Worm (Caenorhabditis elegans) whole organism, midembryonic: ENCODE results near the gene C25G4.7.
"Not testable (repeated sequence)": the region's sequence is repeated elsewhere in the genome, so short reads cannot be mapped to it uniquely, and the experiment has no call there.

Source experiments
- T22C8.4 ChIP-seq: fragments of 200-800 bp; sonication (Bioruptor generic); IDR thresholded peaks from 2 replicates; pipeline ENCODE4 v1.3.6; 2022; ENCODE audit warnings: missing genetic modification characterization, missing compliant biosample characterization
- cog-1 ChIP-seq: sonication (generic microtip); optimal IDR thresholded peaks from 2 replicates; lab custom pipeline; 2016; ENCODE audit warnings: missing genetic modification characterization, missing compliant biosample characterization
- flt-1 ChIP-seq: fragments of 200-800 bp; sonication (Bioruptor generic); IDR thresholded peaks from 2 replicates; pipeline ENCODE4 v1.3.6; 2022; ENCODE audit warnings: missing genetic modification characterization, missing compliant biosample characterization
- klf-2 ChIP-seq: fragments of 200-800 bp; sonication (Bioruptor generic); conservative IDR thresholded peaks from 2 replicates; pipeline ENCODE4 v1.3.6; 2022; ENCODE audit warnings: missing genetic modification reagents, missing genetic modification characterization, missing compliant biosample characterization
- med-1 ChIP-seq: sonication (generic microtip); optimal IDR thresholded peaks from 2 replicates; lab custom pipeline; 2017; ENCODE audit warnings: missing genetic modification characterization, mild to moderate bottlenecking, missing compliant biosample characterization, antibody characterized with exemption, missing genetic modification reagents; ENCODE audit not compliant: insufficient read depth
- ref-1 ChIP-seq: fragments of 200-800 bp; sonication (Bioruptor generic); conservative IDR thresholded peaks from 2 replicates; pipeline ENCODE4 v1.3.6; 2022; ENCODE audit warnings: missing genetic modification reagents, missing genetic modification characterization, missing compliant biosample characterization
- tab-1 ChIP-seq: fragments of 200-800 bp; sonication (Bioruptor generic); IDR thresholded peaks from 2 replicates; pipeline ENCODE4 v1.3.6; 2022; ENCODE audit warnings: missing genetic modification characterization, missing compliant biosample characterization
- ztf-23 ChIP-seq: fragments of 200-800 bp; sonication (Bioruptor generic); IDR thresholded peaks from 2 replicates; pipeline ENCODE4 v1.3.6; 2022; ENCODE audit warnings: missing genetic modification reagents, missing genetic modification characterization, missing compliant biosample characterization
- ztf-29 ChIP-seq: fragments of 200-800 bp; sonication (Bioruptor generic); IDR thresholded peaks from 2 replicates; pipeline ENCODE4 v1.3.6; 2022; ENCODE audit warnings: missing genetic modification reagents, missing genetic modification characterization, missing compliant biosample characterization

C25G4.7 gene

DNA sequence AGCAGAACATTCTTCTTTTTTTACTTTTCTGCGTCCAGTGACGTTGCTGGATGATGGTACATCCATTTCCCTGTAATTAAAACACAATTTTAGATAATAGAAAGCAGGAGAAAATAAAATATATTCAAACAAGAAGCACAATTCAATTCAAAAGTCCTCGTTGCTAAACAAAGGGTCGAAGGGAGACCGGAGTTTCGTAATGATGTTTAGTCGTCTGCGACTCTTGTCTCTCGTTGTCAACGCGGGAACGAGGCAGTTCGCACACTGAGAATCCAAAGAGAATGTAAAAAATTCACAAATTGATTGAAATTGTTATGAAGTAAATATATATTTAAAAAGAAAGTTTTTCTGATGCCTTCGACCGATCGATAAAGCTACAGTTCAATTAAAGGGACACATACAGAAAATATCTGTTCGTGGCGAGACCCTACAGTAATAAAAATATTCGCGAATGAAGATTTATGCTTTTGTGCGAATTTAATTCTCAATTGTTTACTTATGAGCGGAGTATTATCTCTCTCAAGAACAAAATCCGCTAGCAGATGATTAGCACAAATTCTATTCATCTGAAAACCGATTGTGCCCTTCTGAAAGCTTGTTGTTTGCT lies 5.4 kb upstream of the C25G4.7 start, which contains the start of gene dpy-26:
Gene dpy-26, minus strand, starts transcription at position 111 of the 607 bp plus-strand sequence.
- TF ChIP-seq ztf-23 (GFP tag; lab: Robert Waterston, UW) (no peak), T22C8.4 (GFP tag; lab: Robert Waterston, UW) (no peak), med-1 (no peak), ztf-29 (GFP tag; lab: Robert Waterston, UW) (no peak), flt-1 (GFP tag; lab: Robert Waterston, UW) (no peak), tab-1 (GFP tag; lab: Robert Waterston, UW) (no peak)

- no peak for TF ChIP-seq ref-1
These were observed 2.6 kb upstream of the C25G4.7 start, which contains the start of gene spe-44 for ce11 chrIV:12454115-12454514. Gene spe-44 (minus strand): TSS chrIV:12454215.

DNA sequence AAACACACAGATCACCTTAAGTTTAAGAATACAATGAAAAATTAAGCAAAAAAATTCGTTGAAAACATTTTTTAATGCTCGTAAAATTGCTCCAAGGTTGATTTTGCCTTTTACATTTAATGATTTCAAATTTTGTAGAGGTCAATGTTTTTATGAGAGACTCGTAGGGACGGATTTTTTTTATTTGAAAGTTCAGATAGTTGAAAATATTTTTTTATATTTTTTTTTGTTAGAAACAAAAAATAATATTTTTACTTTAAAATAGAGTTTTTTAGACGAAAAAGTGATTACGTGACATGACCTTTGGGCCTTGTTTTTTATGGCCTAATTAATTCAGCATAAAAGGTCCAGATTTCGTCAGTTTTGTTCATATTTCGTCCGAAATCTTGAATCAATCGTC lies 2.0 kb upstream of the C25G4.7 start, which contains the start of gene smz-1:
Gene smz-1, plus strand, starts transcription at position 301 of the 400 bp plus-strand sequence.
- TF ChIP-seq med-1 (no peak), ztf-23 (GFP tag; lab: Robert Waterston, UW) (no peak), ref-1 (no peak), cog-1 (tag; lab: Kevin White, UChicago) (no peak), T22C8.4 (GFP tag; lab: Robert Waterston, UW) (no peak), ztf-29 (GFP tag; lab: Robert Waterston, UW) (no peak), flt-1 (GFP tag; lab: Robert Waterston, UW) (no peak), tab-1 (GFP tag; lab: Robert Waterston, UW) (no peak), klf-2 (GFP tag; lab: Robert Waterston, UW) (no peak)

ce11 chrIV:12463370-12463769 lies 6.7 kb downstream of the C25G4.7 start, which contains the start of gene C25G4.8:
Gene C25G4.8 (minus strand): TSS chrIV:12463470.
- no peak for TF ChIP-seq ref-1
- no peak for TF ChIP-seq flt-1 (GFP tag; lab: Robert Waterston, UW)

DNA sequence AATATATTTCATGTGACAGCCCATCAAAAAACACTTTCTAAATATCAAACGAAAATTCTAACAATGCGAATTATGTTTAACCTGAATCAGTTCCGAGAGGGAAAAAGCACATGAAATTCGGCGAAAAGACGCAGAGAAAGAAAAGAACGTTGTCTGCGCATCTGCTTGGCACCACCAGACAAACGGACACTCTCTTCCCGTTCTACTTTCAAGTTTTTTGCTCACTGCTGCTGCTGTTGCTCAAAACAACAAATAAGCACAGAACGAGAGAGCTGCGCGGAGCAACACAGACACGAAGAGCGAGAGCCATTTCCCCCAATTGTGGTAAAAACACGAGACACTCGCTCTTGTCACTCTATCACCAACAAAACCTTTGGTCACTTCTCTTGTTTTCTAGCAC lies 8.1 kb downstream of the C25G4.7 start:
- TF ChIP-seq tab-1 (GFP tag; lab: Robert Waterston, UW) (no peak), cog-1 (tag; lab: Kevin White, UChicago) (no peak), ref-1 (no peak), med-1 (no peak), klf-2 (GFP tag; lab: Robert Waterston, UW) (no peak), ztf-29 (GFP tag; lab: Robert Waterston, UW) (no peak), T22C8.4 (GFP tag; lab: Robert Waterston, UW) (no peak), ztf-23 (GFP tag; lab: Robert Waterston, UW) (no peak), flt-1 (GFP tag; lab: Robert Waterston, UW) (no peak)

DNA sequence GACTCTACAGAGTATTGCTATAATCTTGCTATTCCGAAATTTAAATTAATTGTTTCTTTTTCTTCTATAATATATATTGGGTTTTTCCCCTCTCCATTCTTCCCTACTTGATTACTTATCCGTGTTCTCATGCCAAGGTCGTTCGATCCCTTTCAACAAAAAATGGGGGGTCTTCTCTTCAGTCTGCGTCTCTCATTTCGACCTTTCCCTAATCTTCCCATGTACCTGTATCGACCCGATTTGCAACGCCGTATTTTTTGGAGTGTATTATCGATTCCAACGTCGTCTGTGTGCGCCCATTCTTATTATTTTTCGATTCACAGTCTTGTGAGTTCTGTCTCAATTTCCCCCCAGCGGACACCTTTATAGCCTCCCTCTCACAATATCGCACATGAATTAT lies 11.0 kb downstream of the C25G4.7 start:
- no peak for TF ChIP-seq tab-1 (GFP tag; lab: Robert Waterston, UW)
- no peak for TF ChIP-seq cog-1 (tag; lab: Kevin White, UChicago)
- no peak for TF ChIP-seq med-1
- TF ChIP-seq klf-2 (GFP tag; lab: Robert Waterston, UW): no peak
- TF ChIP-seq ztf-23 (GFP tag; lab: Robert Waterston, UW): no peak
- no peak for TF ChIP-seq T22C8.4 (GFP tag; lab: Robert Waterston, UW)
- no peak for TF ChIP-seq flt-1 (GFP tag; lab: Robert Waterston, UW)
- TF ChIP-seq ref-1: no peak
- no peak for TF ChIP-seq ztf-29 (GFP tag; lab: Robert Waterston, UW)

DNA sequence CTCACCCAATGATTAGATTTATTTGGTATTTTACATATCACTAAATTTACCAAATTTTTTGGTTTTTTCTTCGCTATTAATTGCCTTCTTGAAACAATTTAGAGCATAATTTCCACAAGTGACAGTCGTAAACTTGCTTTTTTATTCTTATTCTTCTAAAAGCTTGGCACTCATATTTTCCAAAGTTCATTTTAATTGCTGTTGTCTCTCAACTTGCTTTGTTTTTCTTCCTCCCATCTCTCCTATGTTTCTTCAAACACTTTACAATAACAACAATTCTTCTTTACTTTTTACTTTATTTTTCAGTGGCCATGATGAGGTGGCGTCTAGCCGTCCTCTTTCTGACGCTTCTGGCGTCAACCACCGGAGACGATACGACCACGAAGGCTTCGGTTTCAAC lies 11.6 kb downstream of the C25G4.7 start, which contains the start of gene igdb-2:
Gene igdb-2, plus strand, starts transcription at position 301 of the 400 bp plus-strand sequence.
- no peak for TF ChIP-seq ref-1
- no peak for TF ChIP-seq klf-2 (GFP tag; lab: Robert Waterston, UW)

DNA sequence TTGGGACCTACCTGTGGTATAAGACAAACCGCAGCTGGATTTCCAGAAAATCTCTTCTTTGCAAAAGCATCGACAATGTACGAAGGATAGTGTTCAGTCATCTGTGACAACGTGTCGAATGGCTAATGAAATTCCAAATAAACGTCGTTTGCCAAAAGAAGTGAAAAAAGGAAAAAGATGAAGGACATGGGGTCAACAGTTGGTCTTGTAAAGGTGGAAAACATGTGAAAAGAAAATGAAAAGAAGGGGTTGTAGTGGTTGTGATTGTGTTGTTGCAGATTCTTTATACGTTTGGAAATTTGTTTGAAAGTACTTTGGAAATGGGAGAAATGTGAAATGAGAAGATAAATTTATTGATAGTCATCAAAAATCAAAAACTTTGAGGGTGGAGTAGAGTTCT lies 20.2 kb downstream of the C25G4.7 start, which contains the start of gene T04A11.1:
Gene T04A11.1, minus strand, starts transcription at position 101 of the 400 bp plus-strand sequence.
- not testable (repeated sequence) for TF ChIP-seq cog-1 (tag; lab: Kevin White, UChicago); ztf-23 (GFP tag; lab: Robert Waterston, UW); med-1

ce11 chrIV:12478711-12479110 lies 22.0 kb downstream of the C25G4.7 start, which contains the start of gene igdb-1:
Gene igdb-1 (plus strand): TSS chrIV:12479011.
- not testable (repeated sequence) for TF ChIP-seq ztf-23 (GFP tag; lab: Robert Waterston, UW); med-1; T22C8.4 (GFP tag; lab: Robert Waterston, UW)

DNA sequence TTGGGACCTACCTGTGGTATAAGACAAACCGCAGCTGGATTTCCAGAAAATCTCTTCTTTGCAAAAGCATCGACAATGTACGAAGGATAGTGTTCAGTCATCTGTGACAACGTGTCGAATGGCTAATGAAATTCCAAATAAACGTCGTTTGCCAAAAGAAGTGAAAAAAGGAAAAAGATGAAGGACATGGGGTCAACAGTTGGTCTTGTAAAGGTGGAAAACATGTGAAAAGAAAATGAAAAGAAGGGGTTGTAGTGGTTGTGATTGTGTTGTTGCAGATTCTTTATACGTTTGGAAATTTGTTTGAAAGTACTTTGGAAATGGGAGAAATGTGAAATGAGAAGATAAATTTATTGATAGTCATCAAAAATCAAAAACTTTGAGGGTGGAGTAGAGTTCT lies 27.8 kb downstream of the C25G4.7 start, which contains the start of gene T04A11.4:
Gene T04A11.4, minus strand, starts transcription at position 101 of the 400 bp plus-strand sequence.
- not testable (repeated sequence) for TF ChIP-seq T22C8.4 (GFP tag; lab: Robert Waterston, UW); ref-1; cog-1 (tag; lab: Kevin White, UChicago)

- TF ChIP-seq T22C8.4 (GFP tag; lab: Robert Waterston, UW): no peak
- TF ChIP-seq cog-1 (tag; lab: Kevin White, UChicago): no peak
- no peak for TF ChIP-seq ztf-29 (GFP tag; lab: Robert Waterston, UW)
- TF ChIP-seq flt-1 (GFP tag; lab: Robert Waterston, UW): no peak
- TF ChIP-seq klf-2 (GFP tag; lab: Robert Waterston, UW): no peak
- no peak for TF ChIP-seq ztf-23 (GFP tag; lab: Robert Waterston, UW)
- TF ChIP-seq ref-1: no peak
- no peak for TF ChIP-seq med-1
- no peak for TF ChIP-seq tab-1 (GFP tag; lab: Robert Waterston, UW)
These were observed 30.5 kb downstream of the C25G4.7 start, which contains the start of gene sru-26 for ce11 chrIV:12487194-12487593. Gene sru-26 (plus strand): TSS chrIV:12487494.
